Fruit fly (Drosophila melanogaster) whole organism, embryonic: ENCODE results near the gene neur.

Experiments
- CG11723 ChIP-seq: fragments of 200-800 bp; sonication (Bioruptor generic); optimal IDR thresholded peaks from 2 replicates; lab custom pipeline; 2017; ENCODE audit warnings: missing biosample characterization, mild to moderate bottlenecking, missing genetic modification characterization
- CG12299 ChIP-seq: fragments of 200-800 bp; sonication (Bioruptor generic); optimal IDR thresholded peaks from 2 replicates; lab custom pipeline; 2018; ENCODE audit warnings: missing biosample characterization, mild to moderate bottlenecking, missing genetic modification characterization
- CG13296 ChIP-seq: fragments of 200-800 bp; sonication (Bioruptor generic); optimal IDR thresholded peaks from 3 replicates; lab custom pipeline; 2018; ENCODE audit warnings: missing biosample characterization, mild to moderate bottlenecking, missing genetic modification characterization
- CG14441 ChIP-seq: fragments of 200-800 bp; sonication (Bioruptor generic); IDR thresholded peaks from 2 replicates; pipeline ENCODE4 v1.3.6; 2022; ENCODE audit warnings: missing biosample characterization, missing genetic modification characterization
- CG15479 ChIP-seq: fragments of 200-800 bp; sonication (Bioruptor generic); optimal IDR thresholded peaks from 3 replicates; lab custom pipeline; 2019; ENCODE audit warnings: missing biosample characterization, mild to moderate bottlenecking, missing genetic modification characterization, moderate library complexity
- CG15514 ChIP-seq: fragments of 200-800 bp; sonication (Bioruptor generic); optimal IDR thresholded peaks from 3 replicates; lab custom pipeline; 2017; ENCODE audit warnings: missing biosample characterization, missing genetic modification characterization, mild to moderate bottlenecking, moderate library complexity, missing genetic modification reagents
- CG17186 ChIP-seq: fragments of 200-800 bp; sonication (Bioruptor generic); optimal IDR thresholded peaks from 3 replicates; lab custom pipeline; 2017; ENCODE audit warnings: missing biosample characterization, missing genetic modification reagents, missing genetic modification characterization
- CG17568 ChIP-seq: fragments of 200-800 bp; sonication (Bioruptor generic); optimal IDR thresholded peaks from 2 replicates; lab custom pipeline; 2018; ENCODE audit warnings: missing biosample characterization, mild to moderate bottlenecking, missing genetic modification characterization, moderate library complexity
- CG18011 ChIP-seq: fragments of 200-800 bp; sonication (Bioruptor generic); optimal IDR thresholded peaks from 2 replicates; lab custom pipeline; 2017; ENCODE audit warnings: missing biosample characterization, missing genetic modification characterization, mild to moderate bottlenecking, moderate library complexity, missing genotype
- CG18262 ChIP-seq: fragments of 200-800 bp; optimal IDR thresholded peaks from 3 replicates; lab custom pipeline; 2019; ENCODE audit warnings: missing biosample characterization, mild to moderate bottlenecking, missing genetic modification characterization, moderate library complexity
- CG18619 ChIP-seq: fragments of 200-800 bp; sonication (Bioruptor generic); optimal IDR thresholded peaks from 3 replicates; lab custom pipeline; 2017; ENCODE audit warnings: missing biosample characterization, mild to moderate bottlenecking, missing genetic modification characterization
- CG18764 ChIP-seq: fragments of 200-800 bp; sonication (Bioruptor generic); optimal IDR thresholded peaks from 3 replicates; lab custom pipeline; 2016; ENCODE audit warnings: missing biosample characterization, missing genetic modification characterization
- CG32772 ChIP-seq: fragments of 200-800 bp; sonication (Bioruptor generic); IDR thresholded peaks from 2 replicates; pipeline ENCODE4 v1.3.6; 2022; ENCODE audit warnings: missing biosample characterization, missing genetic modification characterization
- CG3281 ChIP-seq: fragments of 200-800 bp; sonication (Bioruptor generic); optimal IDR thresholded peaks from 3 replicates; lab custom pipeline; 2017; ENCODE audit warnings: missing biosample characterization, mild to moderate bottlenecking, missing genetic modification characterization
- CG3995 ChIP-seq: fragments of 200-800 bp; sonication (Bioruptor generic); optimal IDR thresholded peaks from 3 replicates; lab custom pipeline; 2016; ENCODE audit warnings: missing biosample characterization, missing genetic modification characterization
- CG4820 ChIP-seq: fragments of 200-800 bp; sonication (Bioruptor generic); optimal IDR thresholded peaks from 3 replicates; lab custom pipeline; 2016; ENCODE audit warnings: missing biosample characterization, missing genetic modification characterization
- CG8281 ChIP-seq: fragments of 200-800 bp; sonication (Bioruptor generic); optimal IDR thresholded peaks from 2 replicates; lab custom pipeline; 2018; ENCODE audit warnings: missing biosample characterization, mild to moderate bottlenecking, missing genetic modification characterization, moderate library complexity
- CG8924 ChIP-seq: fragments of 200-800 bp; optimal IDR thresholded peaks from 3 replicates; lab custom pipeline; 2019; ENCODE audit warnings: missing biosample characterization, mild to moderate bottlenecking, missing genetic modification characterization, moderate library complexity
- CG9876 ChIP-seq: fragments of 200-800 bp; sonication (Bioruptor generic); optimal IDR thresholded peaks from 2 replicates; lab custom pipeline; 2016; ENCODE audit warnings: missing biosample characterization, missing genetic modification characterization
- CoRest ChIP-seq: fragments of 200-800 bp; sonication (Bioruptor generic); optimal IDR thresholded peaks from 3 replicates; lab custom pipeline; 2018; ENCODE audit warnings: missing biosample characterization, mild to moderate bottlenecking, missing genetic modification characterization, moderate library complexity
- Gug ChIP-seq: fragments of 200-800 bp; sonication (Bioruptor generic); IDR thresholded peaks from 4 replicates; pipeline ENCODE4 v1.3.6; 2022; ENCODE audit warnings: missing biosample characterization, missing genetic modification characterization
- Hr39 ChIP-seq: fragments of >200 bp; optimal IDR thresholded peaks from 2 replicates; lab custom pipeline; 2017
- Lhr ChIP-seq: fragments of 200-800 bp; sonication (Bioruptor generic); optimal IDR thresholded peaks from 3 replicates; lab custom pipeline; 2017; ENCODE audit warnings: mild to moderate bottlenecking, missing biosample characterization, missing genetic modification reagents, missing genetic modification characterization
- Med ChIP-seq: fragments of 200-800 bp; sonication (Bioruptor generic); peaks from one replicate; lab custom pipeline; 2016; ENCODE audit warnings: missing biosample characterization, missing genetic modification characterization, mild to moderate bottlenecking, inconsistent platforms, moderate library complexity
- NC2β ChIP-seq: fragments of 200-800 bp; sonication (Bioruptor generic); optimal IDR thresholded peaks from 2 replicates; lab custom pipeline; 2016; ENCODE audit warnings: missing biosample characterization, missing genetic modification characterization
- PHDP ChIP-seq: fragments of 200-800 bp; sonication (Bioruptor generic); optimal IDR thresholded peaks from 3 replicates; lab custom pipeline; 2018; ENCODE audit warnings: missing biosample characterization, mild to moderate bottlenecking, missing genetic modification characterization, moderate library complexity
- Pdp1 ChIP-seq, 2 experiments: fragments of 200-800 bp; sonication (Bioruptor generic); optimal IDR thresholded peaks; 3 replicates each; lab custom pipeline; 2016; ENCODE audit warnings: missing biosample characterization in 2 of 2, missing genetic modification characterization in 2 of 2, mild to moderate bottlenecking in 1 of 2, moderate library complexity in 1 of 2
- Rx ChIP-seq: fragments of 200-800 bp; sonication (Bioruptor generic); IDR thresholded peaks from 2 replicates; pipeline ENCODE4 v1.3.6; 2022; ENCODE audit warnings: missing biosample characterization, missing genetic modification characterization
- Sry-δ ChIP-seq: fragments of 200-800 bp; sonication (Bioruptor generic); optimal IDR thresholded peaks from 2 replicates; lab custom pipeline; 2016; ENCODE audit warnings: missing biosample characterization, missing genetic modification characterization
- Usf ChIP-seq: fragments of 200-800 bp; sonication (Bioruptor generic); optimal IDR thresholded peaks from 2 replicates; lab custom pipeline; 2017; ENCODE audit warnings: missing genotype, missing biosample characterization, missing genetic modification characterization
- bbx ChIP-seq: fragments of 200-800 bp; sonication (Bioruptor generic); IDR thresholded peaks from 2 replicates; pipeline ENCODE4 v1.3.6; 2022; ENCODE audit warnings: missing biosample characterization, missing genetic modification characterization; ENCODE audit not compliant: partially characterized antibody
- cg ChIP-seq: fragments of 200-800 bp; sonication (Bioruptor generic); optimal IDR thresholded peaks from 3 replicates; lab custom pipeline; 2019; ENCODE audit warnings: missing biosample characterization, mild to moderate bottlenecking, missing genetic modification characterization, moderate library complexity
- chif ChIP-seq, 2 experiments: fragments of 200-800 bp; sonication (Bioruptor generic); optimal IDR thresholded peaks; 3 replicates each; lab custom pipeline; 2016; ENCODE audit warnings: missing biosample characterization in 2 of 2, missing genetic modification characterization in 2 of 2
- croc ChIP-seq: fragments of 200-800 bp; sonication (Bioruptor generic); conservative IDR thresholded peaks from 3 replicates; pipeline ENCODE4 v1.3.6; 2022; ENCODE audit warnings: missing biosample characterization, missing genetic modification characterization
- dmrt99B ChIP-seq: fragments of 200-800 bp; sonication (Bioruptor generic); optimal IDR thresholded peaks from 2 replicates; lab custom pipeline; 2018; ENCODE audit warnings: missing biosample characterization, mild to moderate bottlenecking, missing genetic modification characterization, moderate library complexity
- emc ChIP-seq: fragments of 200-800 bp; sonication (Bioruptor generic); optimal IDR thresholded peaks from 2 replicates; lab custom pipeline; 2016; ENCODE audit warnings: missing biosample characterization, missing genetic modification characterization
- fd3F ChIP-seq: fragments of 200-800 bp; sonication (Bioruptor generic); optimal IDR thresholded peaks from 2 replicates; lab custom pipeline; 2018; ENCODE audit warnings: missing biosample characterization, mild to moderate bottlenecking, missing genetic modification characterization, moderate library complexity
- fd96Cb ChIP-seq: fragments of 200-800 bp; sonication (Bioruptor generic); optimal IDR thresholded peaks from 2 replicates; lab custom pipeline; 2018; ENCODE audit warnings: missing biosample characterization, mild to moderate bottlenecking, missing genetic modification characterization, moderate library complexity
- gce ChIP-seq: fragments of 200-800 bp; sonication (Bioruptor generic); IDR thresholded peaks from 3 replicates; pipeline ENCODE4 v1.3.6; 2022; ENCODE audit warnings: missing biosample characterization, missing genetic modification characterization
- gem ChIP-seq: fragments of 200-800 bp; sonication (Bioruptor generic); optimal IDR thresholded peaks from 2 replicates; lab custom pipeline; 2019; ENCODE audit warnings: missing biosample characterization, mild to moderate bottlenecking, missing genetic modification characterization, moderate library complexity
- gfzf ChIP-seq: fragments of 200-800 bp; sonication (Bioruptor generic); optimal IDR thresholded peaks from 2 replicates; lab custom pipeline; 2016; ENCODE audit warnings: missing biosample characterization, mild to moderate bottlenecking, missing genetic modification characterization, moderate library complexity
- gsb-n ChIP-seq: fragments of 200-800 bp; sonication (Bioruptor generic); optimal IDR thresholded peaks from 3 replicates; lab custom pipeline; 2018; ENCODE audit warnings: missing biosample characterization, mild to moderate bottlenecking, missing genetic modification characterization
- kay ChIP-seq: fragments of 200-800 bp; sonication (Bioruptor generic); optimal IDR thresholded peaks from 2 replicates; lab custom pipeline; 2016; ENCODE audit warnings: missing biosample characterization, missing genetic modification characterization
- lab ChIP-seq: fragments of 200-800 bp; sonication (Bioruptor generic); optimal IDR thresholded peaks from 3 replicates; lab custom pipeline; 2017; ENCODE audit warnings: missing biosample characterization, missing genetic modification characterization, mild to moderate bottlenecking, moderate library complexity, missing genetic modification reagents
- nerfin-1 ChIP-seq: fragments of 200-800 bp; sonication (Bioruptor generic); optimal IDR thresholded peaks from 3 replicates; lab custom pipeline; 2019; ENCODE audit warnings: missing biosample characterization, mild to moderate bottlenecking, missing genetic modification characterization, moderate library complexity
- phol ChIP-seq: fragments of 200-800 bp; sonication (Bioruptor generic); optimal IDR thresholded peaks from 3 replicates; lab custom pipeline; 2018; ENCODE audit warnings: missing biosample characterization, mild to moderate bottlenecking, missing genetic modification characterization, moderate library complexity
- pzg ChIP-seq: fragments of 200-800 bp; sonication (Bioruptor generic); optimal IDR thresholded peaks from 3 replicates; lab custom pipeline; 2018; ENCODE audit warnings: missing biosample characterization, mild to moderate bottlenecking, missing genetic modification characterization, moderate library complexity
- sens ChIP-seq: fragments of 200-800 bp; sonication (Bioruptor generic); peaks from one replicate; lab custom pipeline; 2016; ENCODE audit warnings: missing biosample characterization, missing genetic modification characterization
- sr ChIP-seq: fragments of 200-800 bp; sonication (Bioruptor generic); IDR thresholded peaks from 3 replicates; pipeline ENCODE4 v1.3.6; 2022; ENCODE audit warnings: missing biosample characterization, missing genetic modification characterization
- zen ChIP-seq: fragments of 200-800 bp; sonication (Bioruptor generic); optimal IDR thresholded peaks from 3 replicates; lab custom pipeline; 2018; ENCODE audit warnings: missing biosample characterization, mild to moderate bottlenecking, missing genetic modification characterization, moderate library complexity

The neur gene

dm6 chr3R:9053850-9054441 lies 14.7 kb upstream of the neur start (continued):
- peak; percentile 50 for TF ChIP-seq CG18619 (GFP tag; lab: Kevin White, UChicago)
- TF ChIP-seq Pdp1 (GFP tag; optimal IDR thresholded peaks at IDR 0.05; lab: Kevin White, UChicago) = peak in 1 of 2 experiments; percentile 19
- no peak for TF ChIP-seq kay (GFP tag; lab: Kevin White, UChicago)
- TF ChIP-seq bbx (GFP tag; lab: Robert Waterston, UW) = no peak
- TF ChIP-seq CG13296 (GFP tag; lab: Kevin White, UChicago) = peak; percentile 30
- no peak for TF ChIP-seq CG18011 (GFP tag; lab: Kevin White, UChicago)
- no peak for TF ChIP-seq CG11723 (GFP tag; lab: Kevin White, UChicago)
- peak; percentile 8 for TF ChIP-seq CG3995
- TF ChIP-seq CG18764 (GFP tag; lab: Kevin White, UChicago) = peak; percentile 3
- no peak for TF ChIP-seq sr (GFP tag; lab: Robert Waterston, UW)
- TF ChIP-seq CG8924 (tag; lab: Kevin White, UChicago) = no peak
- peak; percentile 76 for TF ChIP-seq dmrt99B (tag; lab: Kevin White, UChicago)
- no peak for TF ChIP-seq emc (GFP tag; lab: Kevin White, UChicago)
- TF ChIP-seq fd3F (GFP tag; lab: Kevin White, UChicago) = peak; percentile 26
- TF ChIP-seq Sry-δ (GFP tag; lab: Kevin White, UChicago) = no peak
- peak; percentile 45 for TF ChIP-seq sens (GFP tag; lab: Kevin White, UChicago)
- no peak for TF ChIP-seq NC2β (GFP tag; lab: Kevin White, UChicago)
- TF ChIP-seq CG9876 (GFP tag; lab: Kevin White, UChicago) = no peak
- TF ChIP-seq zen = peak; percentile 13
- TF ChIP-seq gce (GFP tag; lab: Robert Waterston, UW) = no peak
- TF ChIP-seq Med (GFP tag; lab: Kevin White, UChicago) = peak; percentile 78
- peak; percentile 50 for TF ChIP-seq lab (GFP tag; lab: Kevin White, UChicago)
- TF ChIP-seq PHDP (tag; lab: Kevin White, UChicago) = no peak
- peak; percentile 18 for TF ChIP-seq CG8281 (tag; lab: Kevin White, UChicago)
- no peak for TF ChIP-seq CG14441
- TF ChIP-seq CG12299 = no peak
- peak; percentile 27; the same call in 1 of the 3 replicates for TF ChIP-seq croc (GFP tag; lab: Robert Waterston, UW)
- no peak for TF ChIP-seq CG32772 (GFP tag; lab: Robert Waterston, UW)
- peak; percentile 24 for TF ChIP-seq nerfin-1
- TF ChIP-seq CG4820 (GFP tag; lab: Kevin White, UChicago) = peak; percentile 26
- TF ChIP-seq Hr39 = no peak
- peak; percentile 59; the same call in 3 of the 4 replicates for TF ChIP-seq Gug (GFP tag; lab: Robert Waterston, UW)
- TF ChIP-seq Rx (GFP tag; lab: Robert Waterston, UW) = no peak
- no peak for TF ChIP-seq Lhr (GFP tag; lab: Kevin White, UChicago)
- no peak for TF ChIP-seq CG15479
- no peak for TF ChIP-seq pzg
- no peak for TF ChIP-seq cg (GFP tag; lab: Kevin White, UChicago)
- TF ChIP-seq CG17186 = no peak
- TF ChIP-seq CG3281 (GFP tag; lab: Kevin White, UChicago) = peak; percentile 58
- TF ChIP-seq chif (GFP tag; optimal IDR thresholded peaks at IDR 0.05; lab: Kevin White, UChicago) = peak in 1 of 2 experiments; percentile 18
- peak; percentile 66 for TF ChIP-seq CG18262 (tag; lab: Kevin White, UChicago)
- TF ChIP-seq CoRest (tag; lab: Kevin White, UChicago) = peak; percentile 71
- TF ChIP-seq CG17568 = no peak
- no peak for TF ChIP-seq gsb-n
- peak; percentile 20 for TF ChIP-seq Usf (GFP tag; lab: Kevin White, UChicago)
- TF ChIP-seq phol (tag; lab: Kevin White, UChicago) = peak; percentile 61
- peak; percentile 67 for TF ChIP-seq gem (tag; lab: Kevin White, UChicago)
- TF ChIP-seq CG15514 (GFP tag; lab: Kevin White, UChicago) = no peak
- no peak for TF ChIP-seq gfzf (GFP tag; lab: Kevin White, UChicago)
- peak; percentile 65 for TF ChIP-seq fd96Cb (tag; lab: Kevin White, UChicago)
